Worm (Caenorhabditis elegans) whole organism, L2 larva: ENCODE results near the gene T24C12.4.

Experiments
- ZK546.5 ChIP-seq: sonication (generic microtip); optimal IDR thresholded peaks from 2 replicates; lab custom pipeline; 2017; ENCODE audit warnings: missing biosample characterization, missing genetic modification characterization
- aly-2 ChIP-seq: fragments of 150-350 bp; optimal IDR thresholded peaks from 2 replicates; lab custom pipeline; 2014; ENCODE audit warnings: missing biosample characterization, missing genetic modification characterization
- fos-1 ChIP-seq: fragments of 150-350 bp; optimal IDR thresholded peaks from 2 replicates; lab custom pipeline; 2014; ENCODE audit warnings: missing biosample characterization, missing genetic modification characterization
- lin-11 ChIP-seq: fragments of 150-350 bp; sonication (generic microtip); optimal IDR thresholded peaks from 2 replicates; lab custom pipeline; 2014; ENCODE audit warnings: missing biosample characterization, missing genetic modification characterization, inconsistent platforms, mixed read lengths
- mdl-1 ChIP-seq, 2 experiments: fragments of 150-350 bp in 1 of 2; sonication (generic microtip) in 1 of 2; optimal IDR thresholded peaks; 2 replicates each; lab custom pipeline; 2017; ENCODE audit warnings: missing biosample characterization in 2 of 2, missing genetic modification characterization in 2 of 2
- nhr-12 ChIP-seq: fragments of 150-350 bp; optimal IDR thresholded peaks from 2 replicates; lab custom pipeline; 2014; ENCODE audit warnings: missing biosample characterization, missing genetic modification characterization
- unc-39 ChIP-seq: fragments of 150-350 bp; optimal IDR thresholded peaks from 2 replicates; lab custom pipeline; 2014; ENCODE audit warnings: missing biosample characterization, missing genetic modification characterization

DNA sequence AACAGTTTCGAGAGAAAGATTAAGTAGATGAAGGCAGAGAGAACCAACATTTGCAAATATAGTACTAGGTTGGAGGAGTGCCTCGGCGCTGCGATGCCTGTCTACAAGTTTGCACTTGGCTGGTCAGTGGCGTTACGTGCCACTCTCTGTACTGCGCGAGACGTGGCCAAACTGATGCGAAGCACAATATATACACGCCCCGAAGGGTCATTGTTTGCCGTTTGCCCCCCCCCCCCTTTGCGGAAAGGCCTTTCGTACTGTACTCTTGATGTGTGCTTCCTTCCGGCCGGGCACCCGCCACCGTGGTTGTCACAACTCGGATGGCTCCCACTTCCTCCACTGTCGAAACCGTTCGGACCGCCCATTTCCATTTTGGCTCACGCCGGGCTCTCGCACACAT is 7.3 kb upstream of the T24C12.4 start:
- no peak for TF ChIP-seq ZK546.5 (tag; lab: Kevin White, UChicago)
- TF ChIP-seq mdl-1 (tag; optimal IDR thresholded peaks at IDR 0.05; lab: Kevin White, UChicago): no peak
- no peak for TF ChIP-seq unc-39 (tag; lab: Kevin White, UChicago)
- TF ChIP-seq lin-11 (tag; lab: Kevin White, UChicago): no peak
- no peak for TF ChIP-seq fos-1 (tag; lab: Kevin White, UChicago)
- no peak for TF ChIP-seq nhr-12
- TF ChIP-seq aly-2 (tag; lab: Kevin White, UChicago): no peak
